Worm (Caenorhabditis elegans) whole organism, L1 larva: ENCODE results near the gene crls-1.

Experiments
- C04F5.9 ChIP-seq: sonication (generic microtip); optimal IDR thresholded peaks from 2 replicates; lab custom pipeline; 2016; ENCODE audit warnings: missing genetic modification characterization, missing compliant biosample characterization
- C16A3.4 ChIP-seq: fragments of 150-350 bp; optimal IDR thresholded peaks from 2 replicates; lab custom pipeline; 2014; ENCODE audit warnings: missing biosample characterization, missing genetic modification characterization
- Y116A8C.19 ChIP-seq: sonication (generic microtip); optimal IDR thresholded peaks from 2 replicates; lab custom pipeline; 2016; ENCODE audit warnings: missing compliant biosample characterization, missing genetic modification characterization, borderline replicate concordance
- aly-2 ChIP-seq: fragments of 150-350 bp; optimal IDR thresholded peaks from 2 replicates; lab custom pipeline; 2014; ENCODE audit warnings: missing biosample characterization, missing genetic modification characterization
- ceh-63 ChIP-seq: fragments of 200-800 bp; sonication (Bioruptor generic); optimal IDR thresholded peaks from 2 replicates; lab custom pipeline; 2018; ENCODE audit warnings: mild to moderate bottlenecking, missing genetic modification characterization, missing compliant biosample characterization
- ceh-90 ChIP-seq: sonication (generic microtip); optimal IDR thresholded peaks from 2 replicates; lab custom pipeline; 2016; ENCODE audit warnings: missing genetic modification characterization, missing compliant biosample characterization
- ces-1 ChIP-seq: fragments of 150-350 bp; optimal IDR thresholded peaks from 2 replicates; lab custom pipeline; 2014; ENCODE audit warnings: missing biosample characterization, missing genetic modification reagents, missing genetic modification characterization
- dsc-1 ChIP-seq: sonication (generic microtip); optimal IDR thresholded peaks from 2 replicates; lab custom pipeline; 2016; ENCODE audit warnings: mild to moderate bottlenecking, missing genetic modification characterization, missing compliant biosample characterization
- efl-3 ChIP-seq: fragments of 200-800 bp; sonication (Bioruptor generic); optimal IDR thresholded peaks from 2 replicates; lab custom pipeline; 2018; ENCODE audit warnings: mild to moderate bottlenecking, missing genetic modification characterization, missing compliant biosample characterization
- elt-2 ChIP-seq: sonication (generic microtip); optimal IDR thresholded peaks from 2 replicates; lab custom pipeline; 2016; ENCODE audit warnings: missing genetic modification characterization, mild to moderate bottlenecking, inconsistent platforms, missing compliant biosample characterization, missing genetic modification reagents
- elt-3 ChIP-seq, 6 experiments: fragments of 150-350 bp in 1 of 6; sonication (generic microtip); optimal IDR thresholded peaks; 2 replicates each; lab custom pipeline; 2017 to 2018; ENCODE audit warnings: missing biosample characterization in 6 of 6, missing genetic modification characterization in 6 of 6, inconsistent platforms in 1 of 6
- ets-5 ChIP-seq: fragments of 200-800 bp; sonication (Bioruptor generic); IDR thresholded peaks from 2 replicates; pipeline ENCODE4 v1.3.6; 2022; ENCODE audit warnings: missing genetic modification characterization, missing compliant biosample characterization
- fkh-10 ChIP-seq: sonication (generic microtip); optimal IDR thresholded peaks from 2 replicates; lab custom pipeline; 2017; ENCODE audit warnings: missing biosample characterization, missing genetic modification reagents, missing genetic modification characterization
- fkh-8 ChIP-seq: sonication (generic microtip); optimal IDR thresholded peaks from 2 replicates; lab custom pipeline; 2016; ENCODE audit warnings: mild to moderate bottlenecking, missing genetic modification characterization, missing compliant biosample characterization
- fos-1 ChIP-seq: fragments of 150-350 bp; optimal IDR thresholded peaks from 2 replicates; lab custom pipeline; 2014; ENCODE audit warnings: missing biosample characterization, missing genetic modification characterization
- hlh-17 ChIP-seq: fragments of 200-800 bp; sonication (Bioruptor generic); optimal IDR thresholded peaks from 2 replicates; lab custom pipeline; 2018; ENCODE audit warnings: missing genetic modification characterization, mild to moderate bottlenecking, missing compliant biosample characterization, moderate library complexity, borderline replicate concordance
- hlh-4 ChIP-seq: sonication (generic microtip); optimal IDR thresholded peaks from 2 replicates; lab custom pipeline; 2016; ENCODE audit warnings: mild to moderate bottlenecking, missing genetic modification characterization, missing compliant biosample characterization
- irx-1 ChIP-seq: sonication (generic microtip); optimal IDR thresholded peaks from 2 replicates; lab custom pipeline; 2016; ENCODE audit warnings: missing genetic modification characterization, missing compliant biosample characterization
- isw-1 ChIP-seq: fragments of 200-800 bp; sonication (Bioruptor generic); IDR thresholded peaks from 2 replicates; pipeline ENCODE4 v1.3.6; 2022; ENCODE audit warnings: missing genetic modification characterization, missing compliant biosample characterization
- lin-14 ChIP-seq: fragments of 200-800 bp; sonication (Bioruptor generic); optimal IDR thresholded peaks from 2 replicates; lab custom pipeline; 2018; ENCODE audit warnings: mild to moderate bottlenecking, missing genetic modification characterization, moderate library complexity, missing compliant biosample characterization
- lin-39 ChIP-seq: fragments of 150-350 bp; optimal IDR thresholded peaks from 2 replicates; lab custom pipeline; 2014; ENCODE audit warnings: missing biosample characterization, missing genetic modification reagents, missing genetic modification characterization
- lsy-2 ChIP-seq, 2 experiments: fragments of 150-350 bp; optimal IDR thresholded peaks; 2 replicates each; lab custom pipeline; 2014; ENCODE audit warnings: missing biosample characterization in 2 of 2, missing genetic modification characterization in 2 of 2
- mab-9 ChIP-seq: fragments of 200-800 bp; sonication (Bioruptor generic); IDR thresholded peaks from 2 replicates; pipeline ENCODE4 v1.3.6; 2022; ENCODE audit warnings: missing genetic modification reagents, missing genetic modification characterization, missing compliant biosample characterization
- mef-2 ChIP-seq: fragments of 150-350 bp; optimal IDR thresholded peaks from 2 replicates; lab custom pipeline; 2014; ENCODE audit warnings: missing biosample characterization, missing genetic modification characterization
- mep-1 ChIP-seq: fragments of 150-350 bp; optimal IDR thresholded peaks from 2 replicates; lab custom pipeline; 2014; ENCODE audit warnings: missing biosample characterization, missing genetic modification characterization
- nhr-11 ChIP-seq: fragments of 150-350 bp; optimal IDR thresholded peaks from 2 replicates; lab custom pipeline; 2014; ENCODE audit warnings: missing biosample characterization, missing genetic modification characterization
- nhr-12 ChIP-seq: sonication (generic microtip); optimal IDR thresholded peaks from 2 replicates; lab custom pipeline; 2017; ENCODE audit warnings: missing biosample characterization, missing genetic modification characterization
- nhr-19 ChIP-seq: fragments of 200-800 bp; sonication (Bioruptor generic); conservative IDR thresholded peaks from 2 replicates; pipeline ENCODE4 v1.3.6; 2022; ENCODE audit warnings: missing genetic modification characterization, missing compliant biosample characterization
- nhr-20 ChIP-seq: sonication (generic microtip); optimal IDR thresholded peaks from 2 replicates; lab custom pipeline; 2016; ENCODE audit warnings: mild to moderate bottlenecking, missing genetic modification characterization, missing compliant biosample characterization
- nhr-47 ChIP-seq: sonication (generic microtip); optimal IDR thresholded peaks from 2 replicates; lab custom pipeline; 2016; ENCODE audit warnings: mild to moderate bottlenecking, missing genetic modification characterization, moderate library complexity, missing compliant biosample characterization
- nhr-76 ChIP-seq: sonication (generic microtip); optimal IDR thresholded peaks from 2 replicates; lab custom pipeline; 2017; ENCODE audit warnings: missing biosample characterization, missing genetic modification characterization
- nhr-84 ChIP-seq: sonication (generic microtip); optimal IDR thresholded peaks from 2 replicates; lab custom pipeline; 2017; ENCODE audit warnings: missing biosample characterization, missing genetic modification characterization
- nhr-85 ChIP-seq: sonication (generic microtip); peaks from one replicate; lab custom pipeline; 2016; ENCODE audit warnings: missing genetic modification characterization, inconsistent platforms, missing compliant biosample characterization
- pqm-1 ChIP-seq: sonication (generic microtip); optimal IDR thresholded peaks from 3 replicates; lab custom pipeline; 2017; ENCODE audit warnings: missing biosample characterization, missing genetic modification characterization
- rnt-1 ChIP-seq: sonication (generic microtip); optimal IDR thresholded peaks from 2 replicates; lab custom pipeline; 2016; ENCODE audit warnings: mild to moderate bottlenecking, missing genetic modification characterization, moderate library complexity, missing compliant biosample characterization
- snpc-4 ChIP-seq: fragments of 150-350 bp; optimal IDR thresholded peaks from 2 replicates; lab custom pipeline; 2014; ENCODE audit warnings: missing biosample characterization, missing genetic modification characterization
- sox-4 ChIP-seq: sonication (generic microtip); optimal IDR thresholded peaks from 2 replicates; lab custom pipeline; 2016; ENCODE audit warnings: missing genetic modification characterization, missing compliant biosample characterization
- swsn-7 ChIP-seq: sonication (generic microtip); optimal IDR thresholded peaks from 2 replicates; lab custom pipeline; 2016; ENCODE audit warnings: missing genetic modification characterization, missing compliant biosample characterization
- tlp-1 ChIP-seq: fragments of 150-350 bp; optimal IDR thresholded peaks from 2 replicates; lab custom pipeline; 2014; ENCODE audit warnings: missing biosample characterization, missing genetic modification characterization
- unc-130 ChIP-seq: fragments of 150-350 bp; optimal IDR thresholded peaks from 2 replicates; lab custom pipeline; 2017; ENCODE audit warnings: missing biosample characterization, missing genetic modification characterization, inconsistent platforms
- unc-30 ChIP-seq: sonication (generic microtip); optimal IDR thresholded peaks from 2 replicates; lab custom pipeline; 2017; ENCODE audit warnings: missing biosample characterization, missing genetic modification characterization
- unc-62 ChIP-seq: fragments of 150-350 bp; optimal IDR thresholded peaks from 2 replicates; lab custom pipeline; 2014; ENCODE audit warnings: missing biosample characterization, missing genetic modification reagents, missing genetic modification characterization
- vab-15 ChIP-seq: sonication (generic microtip); optimal IDR thresholded peaks from 2 replicates; lab custom pipeline; 2017; ENCODE audit warnings: missing genotype, mild to moderate bottlenecking, missing genetic modification characterization, missing compliant biosample characterization
- xbp-1 ChIP-seq: sonication (generic microtip); optimal IDR thresholded peaks from 2 replicates; lab custom pipeline; 2016; ENCODE audit warnings: missing genetic modification characterization, missing compliant biosample characterization
- zag-1 ChIP-seq: fragments of 150-350 bp; optimal IDR thresholded peaks from 2 replicates; lab custom pipeline; 2014; ENCODE audit warnings: missing biosample characterization, missing genetic modification characterization
- zip-4 ChIP-seq: fragments of 200-800 bp; sonication (Bioruptor generic); optimal IDR thresholded peaks from 2 replicates; lab custom pipeline; 2018; ENCODE audit warnings: mild to moderate bottlenecking, missing genetic modification characterization, moderate library complexity, missing compliant biosample characterization
- ztf-4 ChIP-seq: fragments of 150-350 bp; optimal IDR thresholded peaks from 2 replicates; lab custom pipeline; 2014; ENCODE audit warnings: missing biosample characterization, missing genetic modification characterization

Gene crls-1

DNA sequence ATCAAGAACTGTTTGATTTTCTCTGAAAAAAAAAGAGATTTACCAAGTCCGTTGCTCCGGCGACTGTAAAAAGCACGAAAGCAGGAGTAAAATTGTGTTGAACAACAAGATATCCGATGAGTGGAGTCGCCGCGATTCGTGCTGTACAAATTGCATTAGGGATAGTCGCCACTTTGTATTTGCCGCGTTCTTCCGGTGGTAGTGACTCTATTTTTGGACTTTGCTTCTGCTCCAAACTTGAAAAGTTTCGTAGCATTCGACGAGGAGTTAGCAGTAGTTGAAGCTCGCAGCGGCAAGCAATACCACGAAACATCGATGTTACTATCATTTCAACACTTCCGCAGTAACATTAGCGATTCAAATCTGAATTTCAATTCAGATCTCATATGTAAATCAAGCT is at the start of gene crls-1:
TSS of gene crls-1 (minus strand) at position 363 of the 400 bp plus-strand sequence.
- TF ChIP-seq rnt-1 (peak; percentile 7), mep-1 (tag; lab: Kevin White, UChicago) (no peak), hlh-17 (no peak), lin-39 (no peak), nhr-85 (tag; lab: Kevin White, UChicago) (peak; percentile 14), lsy-2 (tag; optimal IDR thresholded peaks at IDR 0.05; lab: Kevin White, UChicago) (peak in 1 of 2 experiments; percentile 4), nhr-47 (tag; lab: Kevin White, UChicago) (peak; percentile 3)

ce11 chrIII:955981-956380 is 46.3 kb upstream of the crls-1 start, which contains the start of gene fbxa-54:
Gene fbxa-54, plus strand, starts transcription at chrIII:956334.
- TF ChIP-seq nhr-20 (tag; lab: Kevin White, UChicago), result no peak
- no peak for TF ChIP-seq dsc-1 (tag; lab: Kevin White, UChicago)
- TF ChIP-seq elt-2, result peak; percentile 36
- no peak for TF ChIP-seq snpc-4 (tag; lab: Kevin White, UChicago)
- no peak for TF ChIP-seq unc-130 (tag; lab: Kevin White, UChicago)

DNA sequence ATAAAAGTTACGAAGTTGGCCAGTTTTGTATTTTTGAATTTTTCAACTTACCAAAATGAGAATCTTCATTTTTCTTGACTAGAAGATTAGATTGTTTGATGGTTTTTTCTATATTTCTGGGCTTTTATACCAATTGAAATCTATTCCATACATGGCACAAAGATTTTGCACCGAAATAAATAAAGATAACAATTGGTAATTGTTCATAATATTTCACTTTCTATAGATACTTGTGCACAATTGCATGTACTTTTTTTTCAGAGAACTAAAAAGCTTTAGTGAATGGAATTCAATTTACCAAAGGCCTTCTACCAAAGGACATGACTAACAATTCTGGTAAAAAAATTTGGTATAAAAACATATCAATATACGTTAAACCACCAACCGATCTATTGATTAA is 44.9 kb upstream of the crls-1 start, which contains the start of the genes T12B5.15 and T12B5.14:
TSS of gene T12B5.15 (minus strand) at position 101 of the 400 bp plus-strand sequence.
TSS of gene T12B5.14 (plus strand) at position 321 of the 400 bp plus-strand sequence.
- TF ChIP-seq tlp-1 (tag; lab: Kevin White, UChicago) (no peak), mep-1 (tag; lab: Kevin White, UChicago) (no peak), lsy-2 (tag; optimal IDR thresholded peaks at IDR 0.05; lab: Kevin White, UChicago) (no peak), unc-30 (tag; lab: Kevin White, UChicago) (no peak), efl-3 (GFP tag; lab: Kevin White, UChicago) (no peak), zip-4 (GFP tag; lab: Kevin White, UChicago) (no peak), rnt-1 (no peak), nhr-76 (no peak), ets-5 (GFP tag; lab: Robert Waterston, UW) (no peak), nhr-11 (no peak), Y116A8C.19 (tag; lab: Kevin White, UChicago) (no peak), isw-1 (GFP tag; lab: Robert Waterston, UW) (no peak), ztf-4 (tag; lab: Kevin White, UChicago) (no peak), nhr-20 (tag; lab: Kevin White, UChicago) (no peak)

ce11 chrIII:952184-952583 is 42.5 kb upstream of the crls-1 start, which contains the start of gene fbxa-10:
Gene fbxa-10, plus strand, starts transcription at chrIII:952390.
- TF ChIP-seq C04F5.9, result no peak
- no peak for TF ChIP-seq nhr-19 (GFP tag; lab: Robert Waterston, UW)
- no peak for TF ChIP-seq tlp-1 (tag; lab: Kevin White, UChicago)
- TF ChIP-seq ztf-4 (tag; lab: Kevin White, UChicago), result no peak
- no peak for TF ChIP-seq ceh-63
- no peak for TF ChIP-seq elt-3 (tag; optimal IDR thresholded peaks at IDR 0.05; lab: Kevin White, UChicago)
- no peak for TF ChIP-seq lin-14
- TF ChIP-seq sox-4 (tag; lab: Kevin White, UChicago), result no peak
- TF ChIP-seq ceh-90, result no peak
- TF ChIP-seq rnt-1, result no peak
- TF ChIP-seq zag-1 (tag; lab: Kevin White, UChicago), result no peak
- TF ChIP-seq ces-1 (GFP tag; lab: Kevin White, UChicago), result no peak
- no peak for TF ChIP-seq C16A3.4 (tag; lab: Kevin White, UChicago)
- TF ChIP-seq fos-1 (tag; lab: Kevin White, UChicago), result no peak
- TF ChIP-seq nhr-12 (tag; lab: Kevin White, UChicago), result no peak
- peak; percentile 51 for TF ChIP-seq mep-1 (tag; lab: Kevin White, UChicago)
- TF ChIP-seq zip-4 (GFP tag; lab: Kevin White, UChicago), result no peak
- TF ChIP-seq unc-62 (GFP tag; lab: Kevin White, UChicago), result no peak
- TF ChIP-seq hlh-4 (tag; lab: Kevin White, UChicago), result no peak
- TF ChIP-seq fkh-8, result no peak
- no peak for TF ChIP-seq vab-15 (tag; lab: Kevin White, UChicago)
- TF ChIP-seq irx-1 (tag; lab: Kevin White, UChicago), result no peak
- peak; percentile 30 for TF ChIP-seq swsn-7
- TF ChIP-seq ets-5 (GFP tag; lab: Robert Waterston, UW), result no peak
- TF ChIP-seq pqm-1 (tag; lab: Kevin White, UChicago), result no peak
- TF ChIP-seq mab-9 (GFP tag; lab: Robert Waterston, UW), result no peak
- TF ChIP-seq lsy-2 (tag; optimal IDR thresholded peaks at IDR 0.05; lab: Kevin White, UChicago), result peak; percentile 54 to 68
- no peak for TF ChIP-seq unc-130 (tag; lab: Kevin White, UChicago)
- no peak for TF ChIP-seq nhr-84 (tag; lab: Kevin White, UChicago)
- TF ChIP-seq xbp-1 (tag; lab: Kevin White, UChicago), result no peak
- TF ChIP-seq fkh-10, result no peak
- no peak for TF ChIP-seq aly-2 (tag; lab: Kevin White, UChicago)
- no peak for TF ChIP-seq mef-2 (tag; lab: Kevin White, UChicago)
